Fruit fly (Drosophila melanogaster) whole organism: ENCODE results near the gene eIF4E6.
A peak's percentile ranks its signal among the peaks of the same experiment; 100 is the strongest.

Experiments
- CG8478 ChIP-seq: fragments of >200 bp; optimal IDR thresholded peaks from 2 replicates; lab custom pipeline; 2018; ENCODE audit warnings: inconsistent platforms
- Dll ChIP-seq: fragments of >200 bp; optimal IDR thresholded peaks from 2 replicates; lab custom pipeline; 2017
- EcR ChIP-seq, 2 experiments: fragments of >200 bp; optimal IDR thresholded peaks; 2 replicates each; lab custom pipeline; 2017; ENCODE audit warnings: missing biosample characterization in 2 of 2, missing genetic modification characterization in 2 of 2, missing genetic modification reagents in 2 of 2
- pan ChIP-seq: fragments of >200 bp; optimal IDR thresholded peaks from 2 replicates; lab custom pipeline; 2017
- psq ChIP-seq: fragments of >200 bp; optimal IDR thresholded peaks from 2 replicates; lab custom pipeline; 2017
- usp ChIP-seq: fragments of >200 bp; optimal IDR thresholded peaks from 2 replicates; lab custom pipeline; 2017; ENCODE audit warnings: missing biosample characterization, missing genetic modification characterization, mixed read lengths

The eIF4E6 gene

dm6 chr3R:29027122-29027521 lies at the start of gene eIF4E6, which contains the start of gene CG1951:
TSS of gene eIF4E6 (minus strand) at chr3R:29027174.
TSS of gene CG1951 (plus strand) at chr3R:29027236.
- TF ChIP-seq EcR (GFP tag; optimal IDR thresholded peaks at IDR 0.05; lab: Kevin White, UChicago) (no peak), psq (lab: Kevin White, UChicago) (no peak), pan (no peak), Dll (no peak), CG8478 (lab: Kevin White, UChicago) (no peak), usp (GFP tag; lab: Kevin White, UChicago) (no peak)

dm6 chr3R:29076609-29077008 lies 49.6 kb upstream of the eIF4E6 start:
- no peak for TF ChIP-seq EcR (GFP tag; optimal IDR thresholded peaks at IDR 0.05; lab: Kevin White, UChicago)
- no peak for TF ChIP-seq CG8478 (lab: Kevin White, UChicago)
- no peak for TF ChIP-seq Dll
- no peak for TF ChIP-seq psq (lab: Kevin White, UChicago)
- TF ChIP-seq usp (GFP tag; lab: Kevin White, UChicago), result no peak
- no peak for TF ChIP-seq pan

dm6 chr3R:29075631-29076398 lies 48.8 kb upstream of the eIF4E6 start:
- TF ChIP-seq EcR (GFP tag; optimal IDR thresholded peaks at IDR 0.05; lab: Kevin White, UChicago) (no peak), usp (GFP tag; lab: Kevin White, UChicago) (no peak), Dll (no peak), pan (no peak), psq (lab: Kevin White, UChicago) (no peak), CG8478 (lab: Kevin White, UChicago) (no peak)

- TF ChIP-seq Dll (no peak), EcR (GFP tag; optimal IDR thresholded peaks at IDR 0.05; lab: Kevin White, UChicago) (peak in 1 of 2 experiments; percentile 0)
Observed at dm6 chr3R:29074001-29074609, 47.1 kb upstream of the eIF4E6 start.

- TF ChIP-seq usp (GFP tag; lab: Kevin White, UChicago), result no peak
- TF ChIP-seq pan, result no peak
- TF ChIP-seq EcR (GFP tag; optimal IDR thresholded peaks at IDR 0.05; lab: Kevin White, UChicago), result no peak
- no peak for TF ChIP-seq Dll
- no peak for TF ChIP-seq CG8478 (lab: Kevin White, UChicago)
- no peak for TF ChIP-seq psq (lab: Kevin White, UChicago)
Observed at dm6 chr3R:29072834-29073233, 45.9 kb upstream of the eIF4E6 start.

dm6 chr3R:29071141-29071540 lies 44.2 kb upstream of the eIF4E6 start:
- TF ChIP-seq CG8478 (lab: Kevin White, UChicago), result no peak
- TF ChIP-seq pan, result no peak
- no peak for TF ChIP-seq usp (GFP tag; lab: Kevin White, UChicago)
- no peak for TF ChIP-seq Dll
- no peak for TF ChIP-seq psq (lab: Kevin White, UChicago)
- no peak for TF ChIP-seq EcR (GFP tag; optimal IDR thresholded peaks at IDR 0.05; lab: Kevin White, UChicago)

dm6 chr3R:29069208-29070072 lies 42.5 kb upstream of the eIF4E6 start:
- no peak for TF ChIP-seq pan
- no peak for TF ChIP-seq EcR (GFP tag; optimal IDR thresholded peaks at IDR 0.05; lab: Kevin White, UChicago)
- TF ChIP-seq Dll, result no peak
- TF ChIP-seq psq (lab: Kevin White, UChicago), result no peak
- TF ChIP-seq usp (GFP tag; lab: Kevin White, UChicago), result no peak
- no peak for TF ChIP-seq CG8478 (lab: Kevin White, UChicago)

- TF ChIP-seq CG8478 (lab: Kevin White, UChicago), result no peak
- no peak for TF ChIP-seq pan
- no peak for TF ChIP-seq Dll
- TF ChIP-seq usp (GFP tag; lab: Kevin White, UChicago), result no peak
- no peak for TF ChIP-seq psq (lab: Kevin White, UChicago)
- TF ChIP-seq EcR (GFP tag; optimal IDR thresholded peaks at IDR 0.05; lab: Kevin White, UChicago), result no peak
Observed at dm6 chr3R:29068430-29069207, 41.6 kb upstream of the eIF4E6 start.

dm6 chr3R:29067091-29067490 lies 40.1 kb upstream of the eIF4E6 start:
- TF ChIP-seq pan (no peak), psq (lab: Kevin White, UChicago) (no peak)

- TF ChIP-seq Dll (no peak), pan (no peak), psq (lab: Kevin White, UChicago) (no peak), EcR (GFP tag; optimal IDR thresholded peaks at IDR 0.05; lab: Kevin White, UChicago) (no peak), CG8478 (lab: Kevin White, UChicago) (no peak), usp (GFP tag; lab: Kevin White, UChicago) (no peak)
Observed at dm6 chr3R:29066285-29066684, 39.3 kb upstream of the eIF4E6 start.

- TF ChIP-seq CG8478 (lab: Kevin White, UChicago) (no peak), EcR (GFP tag; optimal IDR thresholded peaks at IDR 0.05; lab: Kevin White, UChicago) (peak in 1 of 2 experiments; percentile 40), psq (lab: Kevin White, UChicago) (no peak), Dll (peak; percentile 85), pan (no peak), usp (GFP tag; lab: Kevin White, UChicago) (no peak)
Observed at dm6 chr3R:29064682-29065100, 37.7 kb upstream of the eIF4E6 start.
